Fruit fly (Drosophila melanogaster) whole organism, prepupa: ENCODE measurements around the gene Tim9b.
A peak's percentile ranks its signal among the peaks of the same experiment; 100 is the strongest.

ENCODE experiments used
- Blimp-1 ChIP-seq: fragments of 200-800 bp; sonication (Bioruptor generic); optimal IDR thresholded peaks from 3 replicates; lab custom pipeline; 2017; ENCODE audit warnings: missing biosample characterization, missing genetic modification characterization, mild to moderate bottlenecking, moderate library complexity, missing genetic modification reagents
- CG10669 ChIP-seq: fragments of 200-800 bp; sonication (Bioruptor generic); optimal IDR thresholded peaks from 3 replicates; lab custom pipeline; 2018; ENCODE audit warnings: missing biosample characterization, mild to moderate bottlenecking, missing genetic modification characterization, moderate library complexity
- CG11294 ChIP-seq: fragments of 200-800 bp; sonication (Bioruptor generic); IDR thresholded peaks from 2 replicates; pipeline ENCODE4 v1.3.6; 2022; ENCODE audit warnings: missing biosample characterization, missing genetic modification characterization
- CG11902 ChIP-seq: fragments of 200-800 bp; sonication (Bioruptor generic); optimal IDR thresholded peaks from 3 replicates; lab custom pipeline; 2016; ENCODE audit warnings: missing biosample characterization, missing genetic modification characterization
- CG15336 ChIP-seq: fragments of 200-800 bp; sonication (Bioruptor generic); IDR thresholded peaks from 2 replicates; pipeline ENCODE4 v1.3.6; 2022; ENCODE audit warnings: missing biosample characterization, missing genetic modification characterization
- CG1621 ChIP-seq: fragments of 200-800 bp; sonication (Bioruptor generic); optimal IDR thresholded peaks from 3 replicates; lab custom pipeline; 2018; ENCODE audit warnings: missing biosample characterization, mild to moderate bottlenecking, missing genetic modification characterization
- CG16779 ChIP-seq: fragments of 200-800 bp; sonication (Bioruptor generic); optimal IDR thresholded peaks from 3 replicates; lab custom pipeline; 2017; ENCODE audit warnings: missing biosample characterization, mild to moderate bottlenecking, missing genetic modification characterization
- CG3032 ChIP-seq: fragments of 200-800 bp; optimal IDR thresholded peaks from 2 replicates; lab custom pipeline; 2019; ENCODE audit warnings: missing biosample characterization, mild to moderate bottlenecking, missing genetic modification characterization, moderate library complexity
- CG31627 ChIP-seq: fragments of 200-800 bp; sonication (Bioruptor generic); optimal IDR thresholded peaks from 3 replicates; lab custom pipeline; 2016; ENCODE audit warnings: missing biosample characterization, missing genetic modification characterization
- CG32006 ChIP-seq: fragments of 200-800 bp; sonication (Bioruptor generic); optimal IDR thresholded peaks from 3 replicates; lab custom pipeline; 2017; ENCODE audit warnings: missing biosample characterization, mild to moderate bottlenecking, missing genetic modification characterization
- CG34406 ChIP-seq: fragments of 200-800 bp; sonication (Bioruptor generic); optimal IDR thresholded peaks from 3 replicates; lab custom pipeline; 2016; ENCODE audit warnings: missing biosample characterization, missing genetic modification characterization
- CG3919 ChIP-seq: fragments of 200-800 bp; sonication (Bioruptor generic); optimal IDR thresholded peaks from 3 replicates; lab custom pipeline; 2016; ENCODE audit warnings: missing biosample characterization, missing genetic modification characterization
- CG4318 ChIP-seq: fragments of 200-800 bp; sonication (Bioruptor generic); optimal IDR thresholded peaks from 3 replicates; lab custom pipeline; 2017; ENCODE audit warnings: missing biosample characterization, mild to moderate bottlenecking, missing genetic modification characterization
- CG6163 ChIP-seq: fragments of 200-800 bp; sonication (Bioruptor generic); IDR thresholded peaks from 3 replicates; pipeline ENCODE4 v1.3.6; 2022; ENCODE audit warnings: missing biosample characterization, missing genetic modification characterization
- CG6276 ChIP-seq: fragments of 200-800 bp; sonication (Bioruptor generic); optimal IDR thresholded peaks from 2 replicates; lab custom pipeline; 2017; ENCODE audit warnings: missing biosample characterization, mild to moderate bottlenecking, missing genetic modification characterization
- CG6792 ChIP-seq: fragments of 200-800 bp; sonication (Bioruptor generic); optimal IDR thresholded peaks from 3 replicates; lab custom pipeline; 2016; ENCODE audit warnings: missing biosample characterization, missing genetic modification characterization
- CG6808 ChIP-seq: fragments of 200-800 bp; sonication (Bioruptor generic); optimal IDR thresholded peaks from 3 replicates; lab custom pipeline; 2017; ENCODE audit warnings: missing biosample characterization, missing genetic modification characterization, mild to moderate bottlenecking, moderate library complexity, missing genetic modification reagents
- CG6854 ChIP-seq: fragments of 200-800 bp; sonication (Bioruptor generic); optimal IDR thresholded peaks from 2 replicates; lab custom pipeline; 2017; ENCODE audit warnings: missing biosample characterization, mild to moderate bottlenecking, missing genetic modification characterization
- CG7368 ChIP-seq: fragments of 200-800 bp; sonication (Bioruptor generic); optimal IDR thresholded peaks from 3 replicates; lab custom pipeline; 2016; ENCODE audit warnings: missing biosample characterization, missing genetic modification characterization
- CG8119 ChIP-seq: fragments of 200-800 bp; sonication (Bioruptor generic); IDR thresholded peaks from 3 replicates; pipeline ENCODE4 v1.3.6; 2022; ENCODE audit warnings: missing biosample characterization, missing genetic modification characterization
- CG9139 ChIP-seq: fragments of 200-800 bp; sonication (Bioruptor generic); optimal IDR thresholded peaks from 3 replicates; lab custom pipeline; 2017; ENCODE audit warnings: missing biosample characterization, mild to moderate bottlenecking, missing genetic modification characterization
- Eip75B ChIP-seq: fragments of 200-800 bp; sonication (Bioruptor generic); optimal IDR thresholded peaks from 3 replicates; lab custom pipeline; 2016; ENCODE audit warnings: missing biosample characterization, missing genetic modification characterization
- Eip78C ChIP-seq: fragments of 200-800 bp; sonication (Bioruptor generic); peaks from one replicate; lab custom pipeline; 2016; ENCODE audit warnings: missing biosample characterization, missing genetic modification characterization
- Eip93F ChIP-seq: fragments of 200-800 bp; sonication (Bioruptor generic); optimal IDR thresholded peaks from 2 replicates; lab custom pipeline; 2016; ENCODE audit warnings: missing biosample characterization, mild to moderate bottlenecking, missing genetic modification characterization
- Ets21C ChIP-seq: fragments of 200-800 bp; sonication (Bioruptor generic); optimal IDR thresholded peaks from 3 replicates; lab custom pipeline; 2016; ENCODE audit warnings: missing biosample characterization, missing genetic modification characterization
- Gug ChIP-seq: fragments of 200-800 bp; sonication (Bioruptor generic); IDR thresholded peaks from 2 replicates; pipeline ENCODE4 v1.3.6; 2022; ENCODE audit warnings: missing biosample characterization, missing genetic modification characterization
- Hr39 ChIP-seq: fragments of 200-800 bp; sonication (Bioruptor generic); optimal IDR thresholded peaks from 2 replicates; lab custom pipeline; 2016; ENCODE audit warnings: missing biosample characterization, missing genetic modification characterization
- Hr4 ChIP-seq: fragments of 200-800 bp; sonication (Bioruptor generic); optimal IDR thresholded peaks from 3 replicates; lab custom pipeline; 2016; ENCODE audit warnings: missing biosample characterization, missing genetic modification characterization
- Lpt ChIP-seq: fragments of 200-800 bp; sonication (Bioruptor generic); optimal IDR thresholded peaks from 3 replicates; lab custom pipeline; 2016; ENCODE audit warnings: missing biosample characterization, missing genetic modification characterization
- Met ChIP-seq: fragments of 200-800 bp; sonication (Bioruptor generic); optimal IDR thresholded peaks from 3 replicates; lab custom pipeline; 2016; ENCODE audit warnings: missing biosample characterization, missing genetic modification characterization
- OdsH ChIP-seq: fragments of 200-800 bp; sonication (Bioruptor generic); optimal IDR thresholded peaks from 3 replicates; lab custom pipeline; 2016; ENCODE audit warnings: missing biosample characterization, missing genetic modification characterization
- Sox102F ChIP-seq: fragments of 200-800 bp; sonication (Bioruptor generic); optimal IDR thresholded peaks from 2 replicates; lab custom pipeline; 2016; ENCODE audit warnings: missing biosample characterization, mild to moderate bottlenecking, missing genetic modification characterization
- acj6 ChIP-seq: fragments of 200-800 bp; sonication (Bioruptor generic); optimal IDR thresholded peaks from 3 replicates; lab custom pipeline; 2016; ENCODE audit warnings: missing biosample characterization, missing genetic modification characterization
- cyc ChIP-seq: fragments of 200-800 bp; sonication (Bioruptor generic); optimal IDR thresholded peaks from 3 replicates; lab custom pipeline; 2016; ENCODE audit warnings: missing biosample characterization, missing genetic modification characterization
- dsx ChIP-seq: fragments of 200-800 bp; optimal IDR thresholded peaks from 3 replicates; lab custom pipeline; 2019; ENCODE audit warnings: missing biosample characterization, mild to moderate bottlenecking, missing genetic modification characterization, moderate library complexity; ENCODE audit not compliant: poor library complexity, severe bottlenecking
- eg ChIP-seq: fragments of 200-800 bp; sonication (Bioruptor generic); IDR thresholded peaks from 3 replicates; pipeline ENCODE4 v1.3.6; 2022; ENCODE audit warnings: missing biosample characterization, missing genetic modification characterization
- esn ChIP-seq: fragments of 200-800 bp; sonication (Bioruptor generic); optimal IDR thresholded peaks from 2 replicates; lab custom pipeline; 2016; ENCODE audit warnings: missing biosample characterization, mild to moderate bottlenecking, missing genetic modification characterization, moderate library complexity
- fd59A ChIP-seq: fragments of 200-800 bp; sonication (Bioruptor generic); optimal IDR thresholded peaks from 2 replicates; lab custom pipeline; 2017; ENCODE audit warnings: missing biosample characterization, mild to moderate bottlenecking, missing genetic modification characterization, missing genetic modification reagents
- fd85E ChIP-seq: fragments of 200-800 bp; sonication (Bioruptor generic); optimal IDR thresholded peaks from 3 replicates; lab custom pipeline; 2016; ENCODE audit warnings: missing biosample characterization, missing genetic modification characterization
- fkh ChIP-seq: fragments of 200-800 bp; sonication (Bioruptor generic); optimal IDR thresholded peaks from 3 replicates; lab custom pipeline; 2017; ENCODE audit warnings: missing biosample characterization, mild to moderate bottlenecking, missing genetic modification characterization, moderate library complexity
- lz ChIP-seq: fragments of 200-800 bp; sonication (Bioruptor generic); optimal IDR thresholded peaks from 3 replicates; lab custom pipeline; 2016; ENCODE audit warnings: missing biosample characterization, missing genetic modification characterization
- net ChIP-seq: fragments of 200-800 bp; sonication (Bioruptor generic); optimal IDR thresholded peaks from 3 replicates; lab custom pipeline; 2016; ENCODE audit warnings: missing biosample characterization, missing genetic modification characterization
- pdm3 ChIP-seq: fragments of 200-800 bp; sonication (Bioruptor generic); optimal IDR thresholded peaks from 3 replicates; lab custom pipeline; 2016; ENCODE audit warnings: missing biosample characterization, missing genetic modification characterization
- salr ChIP-seq, 2 experiments: fragments of 200-800 bp; sonication (Bioruptor generic); optimal IDR thresholded peaks; 3 replicates each; lab custom pipeline; 2016 to 2018; ENCODE audit warnings: missing biosample characterization in 2 of 2, missing genetic modification characterization in 2 of 2, mild to moderate bottlenecking in 1 of 2
- ss ChIP-seq, 2 experiments: fragments of 200-800 bp; sonication (Bioruptor generic); optimal IDR thresholded peaks; 2 replicates in 1 of 2; 3 replicates in 1 of 2; lab custom pipeline; 2017 to 2018; ENCODE audit warnings: mild to moderate bottlenecking in 2 of 2, missing biosample characterization in 2 of 2, missing genetic modification characterization in 2 of 2, moderate library complexity in 1 of 2
- topi ChIP-seq: fragments of 200-800 bp; sonication (Bioruptor generic); optimal IDR thresholded peaks from 3 replicates; lab custom pipeline; 2016; ENCODE audit warnings: missing biosample characterization, missing genetic modification characterization
- vri ChIP-seq: fragments of 200-800 bp; sonication (Bioruptor generic); optimal IDR thresholded peaks from 3 replicates; lab custom pipeline; 2016; ENCODE audit warnings: missing biosample characterization, mild to moderate bottlenecking, missing genetic modification characterization

Gene Tim9b

dm6 chrX:19637434-19638327 lies 19.3 kb upstream of the Tim9b start:
- peak; percentile 19 for TF ChIP-seq Eip75B (GFP tag; lab: Kevin White, UChicago)
- no peak for TF ChIP-seq OdsH
- TF ChIP-seq ss (GFP tag; optimal IDR thresholded peaks at IDR 0.05; lab: Kevin White, UChicago): peak in 1 of 2 experiments; percentile 1
- TF ChIP-seq eg (GFP tag; lab: Robert Waterston, UW): 0 out of 3 replicates have a peak, but pooled peaks have one; percentile 6
- no peak for TF ChIP-seq acj6
- no peak for TF ChIP-seq CG11902
- peak; percentile 16; the same call in 1 of the 3 replicates for TF ChIP-seq CG6163 (GFP tag; lab: Robert Waterston, UW)
- peak; percentile 30 for TF ChIP-seq CG16779 (tag; lab: Kevin White, UChicago)
- TF ChIP-seq Eip78C: peak; percentile 59
- TF ChIP-seq CG8119 (GFP tag; lab: Robert Waterston, UW): 0 out of 3 replicates have a peak, but pooled peaks have one; percentile 18
- peak; percentile 15 for TF ChIP-seq CG6808 (GFP tag; lab: Kevin White, UChicago)
- peak; percentile 14 for TF ChIP-seq net (GFP tag; lab: Kevin White, UChicago)
- TF ChIP-seq, all 60 proteins: peak for 9

- TF ChIP-seq CG3919 (GFP tag; lab: Kevin White, UChicago): peak; percentile 13
- TF ChIP-seq eg (GFP tag; lab: Robert Waterston, UW): peak; percentile 45; the same call in 1 of the 3 replicates
- no peak for TF ChIP-seq Ets21C
- no peak for TF ChIP-seq Eip93F (GFP tag; lab: Kevin White, UChicago)
- TF ChIP-seq fd85E (GFP tag; lab: Kevin White, UChicago): no peak
- peak; percentile 22 for TF ChIP-seq CG6854 (GFP tag; lab: Kevin White, UChicago)
- TF ChIP-seq CG31627 (GFP tag; lab: Kevin White, UChicago): no peak
- no peak for TF ChIP-seq Lpt (GFP tag; lab: Kevin White, UChicago)
- TF ChIP-seq Eip78C: peak; percentile 57
- TF ChIP-seq Hr39: no peak
- no peak for TF ChIP-seq pdm3
- TF ChIP-seq dsx (GFP tag; lab: Kevin White, UChicago): no peak
- TF ChIP-seq CG9139 (GFP tag; lab: Kevin White, UChicago): no peak
- TF ChIP-seq CG10669 (GFP tag; lab: Kevin White, UChicago): no peak
- no peak for TF ChIP-seq Eip75B (GFP tag; lab: Kevin White, UChicago)
- TF ChIP-seq CG3032 (tag; lab: Kevin White, UChicago): peak; percentile 6
- TF ChIP-seq vri (GFP tag; lab: Kevin White, UChicago): peak; percentile 35
- no peak for TF ChIP-seq CG6276 (GFP tag; lab: Kevin White, UChicago)
- no peak for TF ChIP-seq CG4318 (GFP tag; lab: Kevin White, UChicago)
- TF ChIP-seq CG34406 (GFP tag; lab: Kevin White, UChicago): no peak
- TF ChIP-seq cyc (GFP tag; lab: Kevin White, UChicago): peak; percentile 8
- no peak for TF ChIP-seq CG6792 (GFP tag; lab: Kevin White, UChicago)
- TF ChIP-seq topi (GFP tag; lab: Kevin White, UChicago): peak; percentile 3
- no peak for TF ChIP-seq Hr4 (GFP tag; lab: Kevin White, UChicago)
- TF ChIP-seq CG6163 (GFP tag; lab: Robert Waterston, UW): peak; percentile 48; the same call in 2 of the 3 replicates
- TF ChIP-seq Met (GFP tag; lab: Kevin White, UChicago): no peak
- TF ChIP-seq CG7368 (GFP tag; lab: Kevin White, UChicago): no peak
- TF ChIP-seq fd59A (GFP tag; lab: Kevin White, UChicago): no peak
- TF ChIP-seq CG32006 (GFP tag; lab: Kevin White, UChicago): no peak
- peak; percentile 16 for TF ChIP-seq lz
- TF ChIP-seq OdsH: no peak
- peak; percentile 31 for TF ChIP-seq esn (GFP tag; lab: Kevin White, UChicago)
- 0 out of 2 replicates have a peak, but pooled peaks have one; percentile 12 for TF ChIP-seq CG15336 (GFP tag; lab: Robert Waterston, UW)
- TF ChIP-seq salr (GFP tag; optimal IDR thresholded peaks at IDR 0.05; lab: Kevin White, UChicago): no peak
- TF ChIP-seq Sox102F (GFP tag; lab: Kevin White, UChicago): no peak
- TF ChIP-seq Gug (GFP tag; lab: Robert Waterston, UW): no peak
- TF ChIP-seq fkh (GFP tag; lab: Kevin White, UChicago): peak; percentile 30
- TF ChIP-seq Blimp-1 (GFP tag; lab: Kevin White, UChicago): no peak
- peak; percentile 43 for TF ChIP-seq net (GFP tag; lab: Kevin White, UChicago)
- peak; percentile 30 for TF ChIP-seq CG1621 (tag; lab: Kevin White, UChicago)
- no peak for TF ChIP-seq CG11294 (GFP tag; lab: Robert Waterston, UW)
These were observed 18.7 kb upstream of the Tim9b start for dm6 chrX:19637002-19637420.
